Fruit fly (Drosophila melanogaster) whole organism, adult: ENCODE results near the gene CG31769.

Experiments
- CG11617 ChIP-seq: fragments of 200-800 bp; sonication (Bioruptor generic); optimal IDR thresholded peaks from 2 replicates; lab custom pipeline; 2017; ENCODE audit warnings: mild to moderate bottlenecking, missing biosample characterization, missing genetic modification reagents, missing genetic modification characterization
- CG12768 ChIP-seq: fragments of 200-800 bp; sonication (Bioruptor generic); optimal IDR thresholded peaks from 2 replicates; lab custom pipeline; 2017; ENCODE audit warnings: missing biosample characterization, missing genetic modification characterization, mild to moderate bottlenecking, moderate library complexity, missing genetic modification reagents
- CG14711 ChIP-seq: fragments of 200-800 bp; sonication (Bioruptor generic); optimal IDR thresholded peaks from 2 replicates; lab custom pipeline; 2018; ENCODE audit warnings: missing biosample characterization, mild to moderate bottlenecking, missing genetic modification characterization, moderate library complexity
- CG1620 ChIP-seq: fragments of 200-800 bp; sonication (Bioruptor generic); optimal IDR thresholded peaks from 2 replicates; lab custom pipeline; 2016; ENCODE audit warnings: missing biosample characterization, missing genetic modification characterization
- CG33017 ChIP-seq: fragments of 200-800 bp; sonication (Bioruptor generic); optimal IDR thresholded peaks from 2 replicates; lab custom pipeline; 2018; ENCODE audit warnings: missing biosample characterization, mild to moderate bottlenecking, missing genetic modification characterization, moderate library complexity
- CG5204 ChIP-seq: fragments of 200-800 bp; sonication (Bioruptor generic); optimal IDR thresholded peaks from 2 replicates; lab custom pipeline; 2016; ENCODE audit warnings: missing biosample characterization, missing genetic modification characterization
- CG7045 ChIP-seq: fragments of 200-800 bp; sonication (Bioruptor generic); optimal IDR thresholded peaks from 2 replicates; lab custom pipeline; 2017; ENCODE audit warnings: missing biosample characterization, mild to moderate bottlenecking, missing genetic modification characterization
- CG7101 ChIP-seq: fragments of 200-800 bp; sonication (Bioruptor generic); optimal IDR thresholded peaks from 2 replicates; lab custom pipeline; 2018; ENCODE audit warnings: missing biosample characterization, mild to moderate bottlenecking, missing genetic modification characterization, moderate library complexity
- Clk ChIP-seq: fragments of 200-800 bp; sonication (Bioruptor generic); optimal IDR thresholded peaks from 2 replicates; lab custom pipeline; 2017; ENCODE audit warnings: missing biosample characterization, missing genetic modification characterization
- Crg-1 ChIP-seq: fragments of 200-800 bp; sonication (Bioruptor generic); optimal IDR thresholded peaks from 2 replicates; lab custom pipeline; 2016; ENCODE audit warnings: missing biosample characterization, missing genetic modification characterization
- Hr96 ChIP-seq: fragments of 200-800 bp; sonication (Bioruptor generic); optimal IDR thresholded peaks from 2 replicates; lab custom pipeline; 2016; ENCODE audit warnings: missing biosample characterization, missing genetic modification characterization
- Mnt ChIP-seq: fragments of 200-800 bp; sonication (Bioruptor generic); optimal IDR thresholded peaks from 2 replicates; lab custom pipeline; 2016; ENCODE audit warnings: missing biosample characterization, mild to moderate bottlenecking, missing genetic modification characterization
- bab1 ChIP-seq: fragments of 200-800 bp; sonication (Bioruptor generic); optimal IDR thresholded peaks from 3 replicates; lab custom pipeline; 2019; ENCODE audit warnings: missing biosample characterization, mild to moderate bottlenecking, missing genetic modification characterization, moderate library complexity
- cic ChIP-seq: fragments of 200-800 bp; sonication (Bioruptor generic); optimal IDR thresholded peaks from 2 replicates; lab custom pipeline; 2017; ENCODE audit warnings: missing biosample characterization, mild to moderate bottlenecking, missing genetic modification characterization, moderate library complexity
- cnc ChIP-seq, 2 experiments: fragments of >200 bp; optimal IDR thresholded peaks; 2 replicates each; lab custom pipeline; 2017
- kay ChIP-seq: fragments of 200-800 bp; sonication (Bioruptor generic); peaks from one replicate; lab custom pipeline; 2016; ENCODE audit warnings: missing biosample characterization, missing genetic modification characterization, borderline replicate concordance
- ovo ChIP-seq: fragments of 200-800 bp; sonication (Bioruptor generic); optimal IDR thresholded peaks from 2 replicates; lab custom pipeline; 2016; ENCODE audit warnings: missing biosample characterization, missing genetic modification characterization
- pad ChIP-seq: fragments of 200-800 bp; sonication (Bioruptor generic); optimal IDR thresholded peaks from 3 replicates; lab custom pipeline; 2017; ENCODE audit warnings: missing biosample characterization, missing genetic modification characterization, mild to moderate bottlenecking, moderate library complexity, missing genetic modification reagents
- tj ChIP-seq: fragments of 200-800 bp; sonication (Bioruptor generic); optimal IDR thresholded peaks from 3 replicates; lab custom pipeline; 2017; ENCODE audit warnings: missing biosample characterization, mild to moderate bottlenecking, missing genetic modification characterization, moderate library complexity
- toe ChIP-seq: fragments of 200-800 bp; sonication (Bioruptor generic); optimal IDR thresholded peaks from 2 replicates; lab custom pipeline; 2016; ENCODE audit warnings: missing biosample characterization, missing genetic modification characterization

The CG31769 gene

dm6 chr2L:14112192-14112591, 1.7 kb upstream of the CG31769 start:
- TF ChIP-seq ovo (GFP tag; lab: Kevin White, UChicago), result no peak
- no peak for TF ChIP-seq cnc (optimal IDR thresholded peaks at IDR 0.05; lab: Kevin White, UChicago)
- no peak for TF ChIP-seq CG11617 (GFP tag; lab: Kevin White, UChicago)
- no peak for TF ChIP-seq kay
- no peak for TF ChIP-seq tj (GFP tag; lab: Kevin White, UChicago)
- no peak for TF ChIP-seq Hr96 (GFP tag; lab: Kevin White, UChicago)
- no peak for TF ChIP-seq toe (GFP tag; lab: Kevin White, UChicago)
- no peak for TF ChIP-seq CG33017 (tag; lab: Kevin White, UChicago)
- no peak for TF ChIP-seq CG7045
- TF ChIP-seq CG7101 (tag; lab: Kevin White, UChicago), result no peak
- TF ChIP-seq Clk (GFP tag; lab: Kevin White, UChicago), result no peak
- TF ChIP-seq CG14711 (tag; lab: Kevin White, UChicago), result no peak
- TF ChIP-seq pad (GFP tag; lab: Kevin White, UChicago), result no peak

DNA sequence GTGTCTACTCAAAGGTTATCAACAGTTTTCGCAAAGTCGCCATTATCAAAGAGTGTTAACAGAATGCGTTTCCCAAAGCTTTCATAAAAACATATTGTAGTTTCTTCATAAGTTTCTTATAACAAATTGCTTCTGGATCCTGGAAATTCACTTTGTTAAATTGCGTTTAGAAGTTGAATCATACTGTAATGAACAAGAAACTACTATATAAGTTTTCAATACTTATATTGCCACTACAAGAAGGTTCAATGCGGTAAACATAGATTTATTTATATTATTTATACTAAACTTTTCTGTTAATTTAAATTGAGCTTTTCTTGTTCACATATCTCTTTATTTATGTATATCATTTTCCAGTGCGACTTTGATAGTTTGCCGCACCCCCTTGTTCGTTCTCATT, 1.2 kb downstream of the CG31769 start, which contains the start of gene CG15293:
CG15293 (minus strand) TSS at position 101 of the 400 bp plus-strand sequence.
- no peak for TF ChIP-seq bab1 (GFP tag; lab: Kevin White, UChicago)
- TF ChIP-seq CG14711 (tag; lab: Kevin White, UChicago), result no peak
- TF ChIP-seq CG33017 (tag; lab: Kevin White, UChicago), result no peak
- no peak for TF ChIP-seq pad (GFP tag; lab: Kevin White, UChicago)
- no peak for TF ChIP-seq tj (GFP tag; lab: Kevin White, UChicago)

dm6 chr2L:14103790-14104189, 6.7 kb downstream of the CG31769 start, which contains the start of gene CG46301:
CG46301 (plus strand) TSS chr2L:14104090.
- TF ChIP-seq Crg-1 (no peak), Mnt (no peak), Hr96 (GFP tag; lab: Kevin White, UChicago) (no peak), CG5204 (GFP tag; lab: Kevin White, UChicago) (no peak), bab1 (GFP tag; lab: Kevin White, UChicago) (no peak), cnc (optimal IDR thresholded peaks at IDR 0.05; lab: Kevin White, UChicago) (no peak), pad (GFP tag; lab: Kevin White, UChicago) (no peak), CG11617 (GFP tag; lab: Kevin White, UChicago) (no peak), CG7045 (no peak), CG33017 (tag; lab: Kevin White, UChicago) (no peak), toe (GFP tag; lab: Kevin White, UChicago) (no peak), cic (GFP tag; lab: Kevin White, UChicago) (no peak), kay (no peak), CG14711 (tag; lab: Kevin White, UChicago) (no peak), CG12768 (GFP tag; lab: Kevin White, UChicago) (no peak)

dm6 chr2L:14095683-14096082, 14.9 kb downstream of the CG31769 start:
- TF ChIP-seq CG33017 (tag; lab: Kevin White, UChicago) (no peak), CG12768 (GFP tag; lab: Kevin White, UChicago) (no peak), tj (GFP tag; lab: Kevin White, UChicago) (no peak), toe (GFP tag; lab: Kevin White, UChicago) (no peak), Crg-1 (no peak), pad (GFP tag; lab: Kevin White, UChicago) (no peak), ovo (GFP tag; lab: Kevin White, UChicago) (no peak), Clk (GFP tag; lab: Kevin White, UChicago) (no peak), CG7045 (no peak), cic (GFP tag; lab: Kevin White, UChicago) (no peak), Hr96 (GFP tag; lab: Kevin White, UChicago) (no peak), CG1620 (GFP tag; lab: Kevin White, UChicago) (no peak), kay (no peak), CG7101 (tag; lab: Kevin White, UChicago) (no peak), cnc (optimal IDR thresholded peaks at IDR 0.05; lab: Kevin White, UChicago) (no peak), CG5204 (GFP tag; lab: Kevin White, UChicago) (no peak), CG14711 (tag; lab: Kevin White, UChicago) (no peak), bab1 (GFP tag; lab: Kevin White, UChicago) (no peak)

DNA sequence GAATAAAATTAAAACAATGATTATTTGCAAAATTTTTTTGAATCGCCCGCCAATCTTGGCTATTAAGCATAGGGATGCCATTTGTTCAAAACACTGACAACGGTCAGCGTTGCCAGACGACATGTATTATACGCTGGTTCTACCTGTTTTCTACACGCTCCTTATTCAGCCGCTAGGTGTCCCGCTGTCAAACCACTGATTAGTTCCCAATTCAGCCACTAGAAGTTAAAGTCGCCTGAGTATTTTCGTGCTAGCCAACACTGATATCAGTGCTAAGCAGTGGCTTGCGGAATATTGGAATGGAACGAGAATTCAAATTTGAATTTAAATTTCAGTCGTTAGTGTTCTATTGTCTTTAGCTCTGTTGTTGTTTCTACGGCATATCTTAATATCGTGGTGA, 15.9 kb downstream of the CG31769 start:
- TF ChIP-seq Crg-1, result peak; percentile 25
- TF ChIP-seq toe (GFP tag; lab: Kevin White, UChicago), result no peak
- TF ChIP-seq Clk (GFP tag; lab: Kevin White, UChicago), result peak; percentile 2
- TF ChIP-seq CG12768 (GFP tag; lab: Kevin White, UChicago), result no peak
- TF ChIP-seq cnc (optimal IDR thresholded peaks at IDR 0.05; lab: Kevin White, UChicago), result no peak
- no peak for TF ChIP-seq CG7101 (tag; lab: Kevin White, UChicago)
- TF ChIP-seq CG14711 (tag; lab: Kevin White, UChicago), result no peak
- TF ChIP-seq bab1 (GFP tag; lab: Kevin White, UChicago), result no peak
- no peak for TF ChIP-seq cic (GFP tag; lab: Kevin White, UChicago)
- TF ChIP-seq Hr96 (GFP tag; lab: Kevin White, UChicago), result peak; percentile 23
- no peak for TF ChIP-seq ovo (GFP tag; lab: Kevin White, UChicago)
- TF ChIP-seq CG1620 (GFP tag; lab: Kevin White, UChicago), result peak; percentile 61
- no peak for TF ChIP-seq tj (GFP tag; lab: Kevin White, UChicago)
- TF ChIP-seq CG7045, result no peak
- TF ChIP-seq CG33017 (tag; lab: Kevin White, UChicago), result no peak
- TF ChIP-seq Mnt, result peak; percentile 9
- TF ChIP-seq CG11617 (GFP tag; lab: Kevin White, UChicago), result no peak
- TF ChIP-seq pad (GFP tag; lab: Kevin White, UChicago), result peak; percentile 15
- TF ChIP-seq kay, result no peak
- TF ChIP-seq CG5204 (GFP tag; lab: Kevin White, UChicago), result no peak

DNA sequence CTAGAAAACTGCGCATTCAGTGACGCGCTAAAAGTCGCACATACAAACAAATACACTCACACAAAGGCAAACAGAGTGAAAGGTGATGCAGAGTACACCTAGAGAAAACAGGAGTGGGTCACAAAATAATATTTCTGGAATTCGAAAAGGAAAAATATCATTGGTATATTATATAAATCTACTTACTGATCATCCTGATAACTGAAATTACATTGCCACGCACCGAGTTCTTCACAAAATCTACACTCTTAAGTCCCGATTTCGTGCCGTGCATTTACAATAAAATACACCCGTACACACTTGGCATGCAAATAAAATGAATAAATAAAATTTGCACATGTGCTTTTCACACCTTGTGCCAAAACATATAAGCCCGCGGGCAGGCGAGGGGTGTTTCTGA, 40.4 kb downstream of the CG31769 start:
- TF ChIP-seq Crg-1 (no peak), CG33017 (tag; lab: Kevin White, UChicago) (no peak), toe (GFP tag; lab: Kevin White, UChicago) (no peak), Mnt (no peak), CG14711 (tag; lab: Kevin White, UChicago) (no peak), CG1620 (GFP tag; lab: Kevin White, UChicago) (no peak), CG11617 (GFP tag; lab: Kevin White, UChicago) (no peak), ovo (GFP tag; lab: Kevin White, UChicago) (no peak), kay (no peak), Hr96 (GFP tag; lab: Kevin White, UChicago) (no peak), cic (GFP tag; lab: Kevin White, UChicago) (no peak), tj (GFP tag; lab: Kevin White, UChicago) (no peak), cnc (optimal IDR thresholded peaks at IDR 0.05; lab: Kevin White, UChicago) (no peak), pad (GFP tag; lab: Kevin White, UChicago) (no peak), bab1 (GFP tag; lab: Kevin White, UChicago) (no peak), CG12768 (GFP tag; lab: Kevin White, UChicago) (no peak), CG5204 (GFP tag; lab: Kevin White, UChicago) (no peak), CG7045 (no peak)
